Fruit fly (Drosophila melanogaster): ENCODE data around the gene sob.

The sob gene

DNA sequence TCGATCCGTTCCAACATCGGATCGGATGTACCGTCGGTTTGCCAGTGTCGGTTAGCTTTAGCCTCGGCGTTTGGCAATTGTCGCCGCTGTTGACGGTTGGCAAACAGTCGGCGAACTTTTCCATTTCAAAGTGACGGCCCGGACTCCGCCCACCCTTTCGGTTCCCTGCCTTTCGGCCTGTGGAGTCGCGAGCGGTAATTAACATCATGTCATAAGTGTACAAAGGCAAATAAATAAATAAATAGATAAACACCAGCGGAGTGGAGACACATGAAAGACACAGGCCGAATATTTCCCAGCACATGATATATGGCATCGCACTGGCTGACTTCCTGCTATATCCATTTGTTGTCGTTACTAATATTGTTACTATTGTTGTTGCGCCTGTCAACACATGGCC lies 28.2 kb upstream of the sob start:
- no peak for TF ChIP-seq dsf (GFP tag; optimal IDR thresholded peaks at IDR 0.05; ENCODE audit: borderline replicate concordance)
- no peak for TF ChIP-seq Hnf4 (GFP tag; optimal IDR thresholded peaks at IDR 0.05)
- no peak for TF ChIP-seq dmrt93B (GFP tag; optimal IDR thresholded peaks at IDR 0.05)
- TF ChIP-seq CG32264 (GFP tag; optimal IDR thresholded peaks at IDR 0.05), result no peak
- TF ChIP-seq sv (GFP tag; optimal IDR thresholded peaks at IDR 0.05), result no peak
- TF ChIP-seq N (GFP tag; optimal IDR thresholded peaks at IDR 0.05), result no peak
- TF ChIP-seq Vsx2 (GFP tag; optimal IDR thresholded peaks at IDR 0.05; ENCODE audit: partially characterized antibody), result no peak
- TF ChIP-seq Dif (GFP tag; optimal IDR thresholded peaks at IDR 0.05; ENCODE audit: partially characterized antibody), result no peak
- TF ChIP-seq dl (GFP tag; optimal IDR thresholded peaks at IDR 0.05; ENCODE audit: insufficient read depth in 1 of 2, partially characterized antibody in 2 of 2), result no peak

DNA sequence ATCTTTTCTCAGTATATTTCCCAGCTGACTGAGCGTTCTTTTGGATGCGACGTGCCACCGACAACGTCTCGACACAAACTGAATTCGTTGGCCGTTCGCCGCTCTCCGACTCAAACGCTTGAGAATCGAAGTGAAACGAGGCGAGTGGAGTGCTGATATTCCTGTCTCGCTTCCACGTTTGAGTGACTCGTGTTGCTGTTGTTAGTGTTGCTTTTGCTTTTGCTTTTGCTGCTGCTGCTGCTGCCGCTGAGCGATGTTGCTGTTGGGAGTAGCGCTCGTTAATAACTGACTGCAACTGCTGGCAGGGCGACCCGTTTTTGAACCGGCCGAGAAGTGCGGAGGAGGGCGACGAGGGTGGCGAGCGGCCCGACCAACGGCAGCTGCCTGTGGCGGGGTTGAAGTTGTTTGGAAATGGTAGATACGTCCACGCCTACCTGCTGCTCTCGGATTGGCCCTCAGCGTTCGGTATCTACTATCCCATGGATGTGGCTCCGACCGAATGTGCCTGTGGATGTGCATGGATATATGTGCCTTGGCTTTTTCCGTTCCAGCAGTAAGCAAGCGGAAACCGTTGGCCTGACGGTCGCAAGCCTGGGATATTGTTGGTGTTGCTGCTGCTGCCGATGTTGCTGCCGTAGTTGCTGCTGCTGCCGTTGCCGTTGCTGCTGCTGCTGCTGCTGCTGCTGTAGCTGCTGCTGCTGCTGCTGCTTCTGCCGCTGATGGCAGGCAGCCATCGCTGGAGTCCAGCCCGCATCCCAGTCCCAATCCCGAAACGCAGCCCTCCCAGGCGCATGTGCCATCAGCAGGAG lies 26.1 kb upstream of the sob start, which contains the start of gene odd:
Gene odd, minus strand, starts transcription at position 295 of the 809 bp plus-strand sequence.
- TF ChIP-seq dl (GFP tag; optimal IDR thresholded peaks at IDR 0.05; ENCODE audit: insufficient read depth in 1 of 2, partially characterized antibody in 2 of 2) (peak in 1 of 2 experiments; percentile 42), Dif (GFP tag; optimal IDR thresholded peaks at IDR 0.05; ENCODE audit: partially characterized antibody) (peak; percentile 57), HLH106 (tag; optimal IDR thresholded peaks at IDR 0.05) (no peak), Sp1 (GFP tag; optimal IDR thresholded peaks at IDR 0.05) (no peak), Vsx2 (GFP tag; optimal IDR thresholded peaks at IDR 0.05; ENCODE audit: partially characterized antibody) (peak; percentile 29), dmrt93B (GFP tag; optimal IDR thresholded peaks at IDR 0.05) (no peak)

DNA sequence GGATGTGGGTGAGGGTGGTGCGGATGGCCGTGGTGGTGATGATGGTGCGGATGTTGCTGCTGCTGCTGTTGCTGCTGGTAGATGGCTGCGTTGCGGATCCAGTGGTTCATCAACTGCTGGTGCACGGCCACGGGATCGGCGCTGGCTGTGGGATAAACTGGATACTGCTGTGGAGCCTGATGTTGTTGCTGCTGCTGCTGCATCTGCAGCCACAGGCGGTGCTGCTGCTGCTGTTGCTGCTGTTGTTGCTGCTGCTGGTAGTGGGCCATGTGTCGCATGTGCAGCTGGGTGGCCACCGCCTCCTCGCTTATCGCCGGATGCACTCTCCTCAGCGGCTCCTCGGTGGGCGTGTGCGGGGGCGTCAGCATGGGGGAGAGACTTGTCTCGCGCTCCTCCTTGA lies 25.1 kb upstream of the sob start:
- TF ChIP-seq pan (optimal IDR thresholded peaks at IDR 0.05) (no peak), Hr83 (GFP tag; optimal IDR thresholded peaks at IDR 0.05; ENCODE audit: poor library complexity, severe bottlenecking) (no peak), rgr (GFP tag; optimal IDR thresholded peaks at IDR 0.05) (no peak), brk (GFP tag; optimal IDR thresholded peaks at IDR 0.05) (no peak), Vsx2 (GFP tag; optimal IDR thresholded peaks at IDR 0.05; ENCODE audit: partially characterized antibody) (no peak), Dfd (GFP tag; optimal IDR thresholded peaks at IDR 0.05) (peak; percentile 93), Sp1 (GFP tag; optimal IDR thresholded peaks at IDR 0.05) (no peak), CG9705 (GFP tag; optimal IDR thresholded peaks at IDR 0.05) (no peak), br (GFP tag; optimal IDR thresholded peaks at IDR 0.05) (no peak)

DNA sequence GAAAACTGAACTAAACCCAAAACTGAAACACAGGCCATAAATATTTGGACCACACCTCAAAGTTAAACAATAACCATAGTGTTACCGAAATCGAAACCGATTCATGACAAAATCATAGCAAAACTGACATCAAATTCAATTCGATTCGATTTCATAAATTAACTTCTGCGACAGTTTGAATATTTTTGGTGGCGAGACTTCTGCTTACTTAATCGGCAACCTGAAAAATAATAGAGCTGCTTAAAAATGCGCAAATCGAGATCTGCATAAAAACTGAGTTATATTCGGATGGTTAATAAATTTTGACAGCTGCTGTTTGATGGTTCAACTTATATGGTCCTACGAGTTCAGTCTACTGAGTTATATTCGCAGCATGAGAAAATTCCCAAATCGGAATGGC lies 23.0 kb upstream of the sob start:
- TF ChIP-seq foxo (GFP tag; optimal IDR thresholded peaks at IDR 0.05) (no peak), br (GFP tag; optimal IDR thresholded peaks at IDR 0.05) (no peak), N (GFP tag; optimal IDR thresholded peaks at IDR 0.05) (no peak), woc (GFP tag; optimal IDR thresholded peaks at IDR 0.05) (no peak), brk (GFP tag; optimal IDR thresholded peaks at IDR 0.05) (no peak), Jra (GFP tag; optimal IDR thresholded peaks at IDR 0.05) (no peak), rgr (GFP tag; optimal IDR thresholded peaks at IDR 0.05) (no peak), lola (GFP tag; optimal IDR thresholded peaks at IDR 0.05) (no peak), Dif (GFP tag; optimal IDR thresholded peaks at IDR 0.05; ENCODE audit: partially characterized antibody) (no peak), psq (GFP tag; optimal IDR thresholded peaks at IDR 0.05) (no peak), GATAd (GFP tag; optimal IDR thresholded peaks at IDR 0.05) (no peak), jim (GFP tag; optimal IDR thresholded peaks at IDR 0.05) (no peak), h (GFP tag; optimal IDR thresholded peaks at IDR 0.05) (no peak), sage (GFP tag; optimal IDR thresholded peaks at IDR 0.05) (no peak), dmrt93B (GFP tag; optimal IDR thresholded peaks at IDR 0.05) (no peak), Dfd (GFP tag; optimal IDR thresholded peaks at IDR 0.05) (no peak), Abd-B (GFP tag; optimal IDR thresholded peaks at IDR 0.05) (no peak), Rel (GFP tag; optimal IDR thresholded peaks at IDR 0.05) (no peak), Rel (tag; optimal IDR thresholded peaks at IDR 0.05) (no peak), CG32264 (GFP tag; optimal IDR thresholded peaks at IDR 0.05) (no peak), Sp1 (GFP tag; optimal IDR thresholded peaks at IDR 0.05) (no peak)

DNA sequence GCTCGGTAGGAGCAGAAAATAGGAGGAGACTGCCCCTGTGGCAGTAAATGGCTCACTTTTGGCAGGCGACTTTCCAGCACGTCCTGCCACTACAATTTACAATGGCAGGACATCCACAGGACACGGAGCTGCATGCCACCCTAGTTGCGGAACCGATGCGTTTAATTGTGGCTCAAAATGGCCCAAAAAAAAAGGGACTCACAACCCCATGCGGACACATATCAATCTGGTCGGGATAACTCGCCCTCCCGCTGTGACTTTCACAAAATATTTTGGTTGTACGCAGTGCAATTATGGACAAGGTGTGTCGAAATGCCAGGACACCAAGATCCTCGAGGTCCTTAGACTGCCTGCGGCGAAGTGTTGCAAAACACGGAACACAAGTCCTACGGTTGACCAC lies 22.0 kb upstream of the sob start:
- TF ChIP-seq lola (GFP tag; optimal IDR thresholded peaks at IDR 0.05), result no peak
- no peak for TF ChIP-seq Dif (GFP tag; optimal IDR thresholded peaks at IDR 0.05; ENCODE audit: partially characterized antibody)

Data from whole organism, wandering third instar larva.